Worm (Caenorhabditis elegans) whole organism, L2 larva: Measurements from ENCODE around the gene Y47D3B.3.

Source experiments
- C34F6.9 ChIP-seq: fragments of 150-350 bp; optimal IDR thresholded peaks from 2 replicates; lab custom pipeline; 2014; ENCODE audit warnings: missing biosample characterization, missing genetic modification characterization
- Y55F3AM.14 ChIP-seq: fragments of 200-800 bp; sonication (Bioruptor generic); optimal IDR thresholded peaks from 2 replicates; lab custom pipeline; 2018; ENCODE audit warnings: mild to moderate bottlenecking, missing genetic modification characterization, missing compliant biosample characterization
- ZK546.5 ChIP-seq: sonication (generic microtip); optimal IDR thresholded peaks from 2 replicates; lab custom pipeline; 2017; ENCODE audit warnings: missing biosample characterization, missing genetic modification characterization
- alr-1 ChIP-seq: fragments of 150-350 bp; optimal IDR thresholded peaks from 2 replicates; lab custom pipeline; 2014; ENCODE audit warnings: missing biosample characterization, missing genetic modification characterization
- aly-2 ChIP-seq: fragments of 150-350 bp; optimal IDR thresholded peaks from 2 replicates; lab custom pipeline; 2014; ENCODE audit warnings: missing biosample characterization, missing genetic modification characterization
- blmp-1 ChIP-seq: sonication (generic microtip); optimal IDR thresholded peaks from 2 replicates; lab custom pipeline; 2017; ENCODE audit warnings: missing genetic modification characterization, mild to moderate bottlenecking, missing compliant biosample characterization, antibody characterized with exemption, moderate library complexity; ENCODE audit not compliant: insufficient read depth
- ceh-16 ChIP-seq: fragments of 150-350 bp; optimal IDR thresholded peaks from 2 replicates; lab custom pipeline; 2014; ENCODE audit warnings: missing biosample characterization, missing genetic modification characterization
- crh-2 ChIP-seq: sonication (generic microtip); optimal IDR thresholded peaks from 2 replicates; lab custom pipeline; 2017; ENCODE audit warnings: missing biosample characterization, missing genetic modification characterization
- elt-1 ChIP-seq: fragments of 150-350 bp; optimal IDR thresholded peaks from 2 replicates; lab custom pipeline; 2014; ENCODE audit warnings: missing biosample characterization, missing genetic modification characterization
- elt-3 ChIP-seq: sonication (generic microtip); optimal IDR thresholded peaks from 2 replicates; lab custom pipeline; 2017; ENCODE audit warnings: missing biosample characterization, missing genetic modification characterization
- fos-1 ChIP-seq: fragments of 150-350 bp; optimal IDR thresholded peaks from 2 replicates; lab custom pipeline; 2014; ENCODE audit warnings: missing biosample characterization, missing genetic modification characterization
- lin-13 ChIP-seq: fragments of 150-350 bp; optimal IDR thresholded peaks from 2 replicates; lab custom pipeline; 2014; ENCODE audit warnings: missing biosample characterization, missing genetic modification reagents, missing genetic modification characterization
- lin-39 ChIP-seq: fragments of 150-350 bp; optimal IDR thresholded peaks from 2 replicates; lab custom pipeline; 2014; ENCODE audit warnings: missing biosample characterization, missing genetic modification reagents, missing genetic modification characterization
- lsy-2 ChIP-seq, 2 experiments: fragments of 150-350 bp in 1 of 2; sonication (generic microtip) in 1 of 2; optimal IDR thresholded peaks; 2 replicates each; lab custom pipeline; 2014 to 2017; ENCODE audit warnings: missing biosample characterization in 2 of 2, missing genetic modification characterization in 2 of 2
- mbf-1 ChIP-seq: sonication (generic microtip); optimal IDR thresholded peaks from 2 replicates; lab custom pipeline; 2017; ENCODE audit warnings: missing biosample characterization, missing genetic modification characterization
- nhr-10 ChIP-seq: sonication (generic microtip); optimal IDR thresholded peaks from 2 replicates; lab custom pipeline; 2017; ENCODE audit warnings: missing biosample characterization, missing genetic modification characterization
- nhr-12 ChIP-seq: fragments of 150-350 bp; optimal IDR thresholded peaks from 2 replicates; lab custom pipeline; 2014; ENCODE audit warnings: missing biosample characterization, missing genetic modification characterization
- nhr-129 ChIP-seq: fragments of 150-350 bp; optimal IDR thresholded peaks from 2 replicates; lab custom pipeline; 2014; ENCODE audit warnings: missing biosample characterization, missing genetic modification characterization
- nhr-237 ChIP-seq: fragments of 150-350 bp; optimal IDR thresholded peaks from 2 replicates; lab custom pipeline; 2014; ENCODE audit warnings: missing biosample characterization, missing genetic modification characterization
- nhr-6 ChIP-seq: fragments of 150-350 bp; optimal IDR thresholded peaks from 2 replicates; lab custom pipeline; 2014; ENCODE audit warnings: missing biosample characterization, missing genetic modification characterization
- skn-1 ChIP-seq: sonication (generic microtip); optimal IDR thresholded peaks from 2 replicates; lab custom pipeline; 2017; ENCODE audit warnings: missing biosample characterization, missing genetic modification characterization
- sma-3 ChIP-seq: sonication (generic microtip); optimal IDR thresholded peaks from 2 replicates; lab custom pipeline; 2016; ENCODE audit warnings: missing genetic modification reagents, missing genetic modification characterization, missing compliant biosample characterization
- sma-9 ChIP-seq, 2 experiments: fragments of 150-350 bp in 1 of 2; sonication (generic microtip) in 1 of 2; optimal IDR thresholded peaks; 2 replicates each; lab custom pipeline; 2014 to 2016; ENCODE audit warnings: missing genetic modification characterization in 2 of 2, mild to moderate bottlenecking in 1 of 2, missing biosample characterization in 1 of 2, missing compliant biosample characterization in 1 of 2, missing genetic modification reagents in 1 of 2, moderate library complexity in 1 of 2
- snpc-4 ChIP-seq: fragments of 150-350 bp; optimal IDR thresholded peaks from 2 replicates; lab custom pipeline; 2014; ENCODE audit warnings: missing biosample characterization, missing genetic modification characterization
- unc-39 ChIP-seq: fragments of 150-350 bp; optimal IDR thresholded peaks from 2 replicates; lab custom pipeline; 2014; ENCODE audit warnings: missing biosample characterization, missing genetic modification characterization
- unc-55 ChIP-seq: fragments of 150-350 bp; sonication (generic microtip); optimal IDR thresholded peaks from 3 replicates; lab custom pipeline; 2014; ENCODE audit warnings: missing biosample characterization, missing genetic modification reagents, missing genetic modification characterization
- unc-62 ChIP-seq: fragments of 150-350 bp; optimal IDR thresholded peaks from 2 replicates; lab custom pipeline; 2014; ENCODE audit warnings: missing biosample characterization, missing genetic modification reagents, missing genetic modification characterization
- zag-1 ChIP-seq: fragments of 150-350 bp; optimal IDR thresholded peaks from 2 replicates; lab custom pipeline; 2014; ENCODE audit warnings: missing biosample characterization, missing genetic modification characterization
- ztf-1 ChIP-seq: fragments of 200-800 bp; sonication (Bioruptor generic); conservative IDR thresholded peaks from 2 replicates; pipeline ENCODE4 v1.3.6; 2022; ENCODE audit warnings: missing genetic modification characterization, missing compliant biosample characterization
- ztf-4 ChIP-seq: fragments of 150-350 bp; optimal IDR thresholded peaks from 2 replicates; lab custom pipeline; 2014; ENCODE audit warnings: missing biosample characterization, missing genetic modification characterization

Y47D3B.3 gene

DNA sequence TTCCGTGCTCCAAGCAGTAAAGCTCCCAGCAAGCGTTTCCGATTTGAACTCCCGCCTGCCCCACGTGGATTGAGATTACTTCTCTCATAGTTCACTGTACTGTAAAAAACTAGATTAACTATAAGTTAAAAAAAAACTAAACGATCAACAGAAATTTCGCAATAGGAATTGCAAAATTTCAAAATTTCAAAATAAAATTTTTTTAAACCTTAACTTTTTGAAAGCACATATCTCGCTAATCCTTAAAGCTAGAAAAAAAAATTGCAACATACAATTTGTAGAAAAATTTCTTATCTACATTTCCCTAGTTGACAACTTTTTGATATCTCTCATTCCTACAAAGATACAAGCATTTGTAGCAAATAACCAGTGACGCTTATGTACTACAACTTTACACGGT is 25.9 kb upstream of the Y47D3B.3 start, which contains the start of gene tba-7:
Gene tba-7, minus strand, starts transcription at position 101 of the 400 bp plus-strand sequence.
- TF ChIP-seq C34F6.9: no peak
- TF ChIP-seq snpc-4 (tag; lab: Kevin White, UChicago): no peak
- TF ChIP-seq nhr-12 (tag; lab: Kevin White, UChicago): no peak
- TF ChIP-seq alr-1 (tag; lab: Kevin White, UChicago): no peak
- TF ChIP-seq elt-1 (tag; lab: Kevin White, UChicago): no peak
- TF ChIP-seq unc-39: no peak
- no peak for TF ChIP-seq zag-1 (tag; lab: Kevin White, UChicago)
- TF ChIP-seq nhr-10 (tag; lab: Kevin White, UChicago): no peak
- TF ChIP-seq unc-55 (GFP tag; lab: Kevin White, UChicago): no peak
- no peak for TF ChIP-seq sma-9 (GFP tag; optimal IDR thresholded peaks at IDR 0.05; lab: Kevin White, UChicago)
- no peak for TF ChIP-seq sma-9 (tag; optimal IDR thresholded peaks at IDR 0.05; lab: Kevin White, UChicago)
- no peak for TF ChIP-seq lin-39
- TF ChIP-seq lin-13 (GFP tag; lab: Kevin White, UChicago): no peak
- no peak for TF ChIP-seq nhr-6 (tag; lab: Kevin White, UChicago)
- TF ChIP-seq ztf-4 (tag; lab: Kevin White, UChicago): no peak
- TF ChIP-seq ceh-16 (tag; lab: Kevin White, UChicago): no peak
- TF ChIP-seq skn-1 (tag; lab: Kevin White, UChicago): no peak
- no peak for TF ChIP-seq mbf-1 (tag; lab: Kevin White, UChicago)
- TF ChIP-seq ZK546.5 (tag; lab: Kevin White, UChicago): no peak
- TF ChIP-seq crh-2 (tag; lab: Kevin White, UChicago): no peak
- TF ChIP-seq Y55F3AM.14 (GFP tag; lab: Kevin White, UChicago): no peak

DNA sequence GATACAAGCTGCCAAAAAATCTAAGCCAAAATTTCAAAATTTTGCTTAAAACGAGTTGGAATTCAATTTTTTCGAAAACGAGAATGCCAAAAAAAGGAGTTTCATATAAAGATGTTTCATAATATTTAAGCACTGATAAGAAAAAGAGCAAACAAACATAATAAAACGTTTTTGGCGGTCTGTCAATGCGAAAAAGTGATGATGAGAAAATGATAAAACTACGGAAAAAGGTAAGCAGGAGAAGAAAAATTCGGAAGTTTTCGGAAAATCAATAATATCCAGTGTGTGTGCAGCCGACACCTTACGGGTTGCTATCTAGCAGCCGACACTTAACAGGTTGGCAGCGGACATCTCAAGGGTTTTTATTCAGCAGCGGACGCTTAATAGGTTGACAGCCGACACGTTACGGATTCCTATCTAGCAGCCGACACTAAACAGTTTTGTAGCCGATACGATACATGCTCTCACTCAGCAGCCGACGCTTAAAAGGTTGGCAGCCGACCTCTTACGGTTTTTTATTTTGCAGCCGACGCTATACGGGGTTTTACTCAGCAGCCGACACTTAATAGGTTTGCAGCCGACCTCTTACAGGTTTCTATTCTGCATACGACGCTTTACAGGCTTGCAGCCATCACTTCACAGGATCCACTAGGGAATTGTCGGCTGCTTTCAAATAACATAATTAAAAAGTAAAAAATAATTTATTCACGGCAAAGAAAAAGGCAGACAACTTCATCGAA is 25.2 kb upstream of the Y47D3B.3 start:
- peak; percentile 73 for TF ChIP-seq fos-1
- TF ChIP-seq ztf-4 (tag; lab: Kevin White, UChicago): no peak
- peak; percentile 69 for TF ChIP-seq snpc-4 (tag; lab: Kevin White, UChicago)
- TF ChIP-seq lin-13 (GFP tag; lab: Kevin White, UChicago): peak; percentile 16

DNA sequence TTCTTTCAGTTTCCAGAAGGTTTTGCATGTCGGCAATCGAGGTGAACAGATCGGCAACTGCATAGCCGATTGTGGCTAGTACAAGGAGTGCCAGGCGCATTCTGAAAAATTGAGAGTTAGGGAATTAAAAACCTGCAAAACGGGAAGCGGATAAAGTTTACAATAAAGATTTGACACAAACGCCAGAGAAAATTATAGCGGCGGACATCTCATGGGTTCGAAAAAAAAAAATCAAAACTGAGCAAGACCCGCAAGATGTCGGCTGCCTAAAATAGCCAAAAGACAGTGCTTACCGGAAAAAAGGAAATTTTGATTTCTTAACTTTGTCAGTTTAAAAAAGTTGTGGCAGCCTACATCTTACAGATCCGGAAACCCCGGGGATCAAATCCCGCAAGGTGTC is 19.7 kb upstream of the Y47D3B.3 start, which contains the start of gene dpy-18:
Gene dpy-18, minus strand, starts transcription at position 101 of the 400 bp plus-strand sequence.
- TF ChIP-seq alr-1 (tag; lab: Kevin White, UChicago) (no peak), lin-39 (no peak), nhr-129 (no peak), skn-1 (tag; lab: Kevin White, UChicago) (no peak), unc-55 (GFP tag; lab: Kevin White, UChicago) (no peak), unc-62 (GFP tag; lab: Kevin White, UChicago) (no peak), lin-13 (GFP tag; lab: Kevin White, UChicago) (no peak)

DNA sequence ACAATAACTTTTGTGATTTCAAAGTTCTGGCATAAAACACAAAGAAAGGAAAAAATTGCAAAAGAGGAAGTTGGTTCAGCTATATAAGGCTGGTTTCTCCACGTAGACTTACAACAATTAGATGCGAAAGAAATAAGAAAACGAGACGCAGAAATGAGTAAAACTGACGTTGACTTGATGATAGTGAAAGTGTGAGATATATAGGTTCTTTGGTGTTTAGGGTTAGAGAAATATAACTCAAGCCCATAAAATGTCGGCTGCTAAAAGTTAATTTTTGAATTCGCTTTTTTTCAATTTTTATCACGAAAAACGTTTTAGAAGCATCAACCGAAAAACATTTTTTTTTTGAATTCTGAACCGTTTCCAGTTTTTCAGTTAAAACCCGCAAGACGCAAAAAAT is 19.1 kb upstream of the Y47D3B.3 start:
- peak; percentile 87 for TF ChIP-seq snpc-4 (tag; lab: Kevin White, UChicago)
- TF ChIP-seq lin-13 (GFP tag; lab: Kevin White, UChicago): peak; percentile 11
- peak in 1 of 2 experiments; percentile 5 for TF ChIP-seq lsy-2 (tag; optimal IDR thresholded peaks at IDR 0.05; lab: Kevin White, UChicago)
- TF ChIP-seq nhr-237 (tag; lab: Kevin White, UChicago): no peak
- peak; percentile 91 for TF ChIP-seq blmp-1 (tag; lab: Kevin White, UChicago)
- TF ChIP-seq sma-3: no peak

DNA sequence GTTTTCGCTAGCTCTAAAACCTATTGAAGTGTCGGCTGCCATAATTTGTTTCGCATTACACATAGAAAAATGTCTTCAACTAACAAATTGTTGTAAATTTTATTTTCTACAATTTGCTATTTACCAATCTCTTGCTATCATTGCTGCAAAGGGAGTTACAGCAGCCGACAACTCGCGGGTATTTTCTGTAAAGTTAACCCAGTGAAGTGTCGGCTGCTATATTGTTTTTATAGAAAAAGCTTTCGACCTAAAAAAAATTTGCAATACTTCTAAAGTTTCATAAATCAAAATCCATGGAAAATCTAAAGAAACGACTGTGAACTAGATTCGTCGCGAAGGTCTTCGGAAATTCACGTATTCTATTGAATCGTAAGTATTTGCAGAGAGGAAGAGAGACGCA is 18.7 kb upstream of the Y47D3B.3 start:
- TF ChIP-seq elt-3 (tag; lab: Kevin White, UChicago): no peak
- no peak for TF ChIP-seq ztf-1 (GFP tag; lab: Robert Waterston, UW)
- no peak for TF ChIP-seq aly-2
- no peak for TF ChIP-seq ztf-4 (tag; lab: Kevin White, UChicago)
- no peak for TF ChIP-seq nhr-6 (tag; lab: Kevin White, UChicago)
- TF ChIP-seq nhr-10 (tag; lab: Kevin White, UChicago): no peak
- TF ChIP-seq fos-1: no peak
- no peak for TF ChIP-seq mbf-1 (tag; lab: Kevin White, UChicago)
- TF ChIP-seq nhr-237 (tag; lab: Kevin White, UChicago): no peak
- TF ChIP-seq zag-1 (tag; lab: Kevin White, UChicago): no peak
- TF ChIP-seq skn-1 (tag; lab: Kevin White, UChicago): no peak
- no peak for TF ChIP-seq Y55F3AM.14 (GFP tag; lab: Kevin White, UChicago)
- no peak for TF ChIP-seq C34F6.9
